Worm (Caenorhabditis elegans): ENCODE results near the gene F11D11.22.

DNA sequence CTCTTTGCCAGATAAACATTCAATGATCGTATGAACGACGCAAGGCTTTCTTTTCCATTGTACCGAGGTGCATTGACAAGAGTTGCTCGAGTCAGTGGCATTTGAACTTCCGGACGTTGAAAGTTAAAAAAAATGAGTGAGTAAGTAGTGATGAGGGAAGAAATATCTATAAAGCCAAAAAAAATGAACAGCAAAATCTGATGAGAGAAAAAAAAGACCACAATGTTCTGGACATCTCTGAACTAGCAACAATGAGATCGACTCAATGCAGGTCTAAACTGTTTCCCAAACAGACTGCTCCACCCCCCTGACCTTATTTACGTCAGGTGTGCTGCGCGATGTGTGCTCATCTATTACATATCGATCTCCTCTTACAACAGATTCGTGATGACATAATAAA, 11.7 kb upstream of the F11D11.22 start, which contains the start of the genes F11D11.21 and F11D11.12:
- TF ChIP-seq flt-1 (GFP tag; IDR thresholded peaks at IDR 0.05): no peak
- no peak for TF ChIP-seq ztf-29 (GFP tag; IDR thresholded peaks at IDR 0.05)
- no peak for TF ChIP-seq klf-2 (GFP tag; conservative IDR thresholded peaks at IDR 0.05)
- TF ChIP-seq ztf-23 (GFP tag; IDR thresholded peaks at IDR 0.05): 0 out of 2 replicates have a peak, but pooled peaks have one; percentile 6
- TF ChIP-seq med-1 (GFP tag; optimal IDR thresholded peaks at IDR 0.05; ENCODE audit: insufficient read depth): no peak
